Worm (Caenorhabditis elegans) whole organism, L2 larva: Measurements from ENCODE around the gene exl-1.

Source experiments
- C34F6.9 ChIP-seq: fragments of 150-350 bp; optimal IDR thresholded peaks from 2 replicates; lab custom pipeline; 2014; ENCODE audit warnings: missing biosample characterization, missing genetic modification characterization
- F13H6.1 ChIP-seq: sonication (generic microtip); optimal IDR thresholded peaks from 2 replicates; lab custom pipeline; 2016; ENCODE audit warnings: missing genetic modification characterization, missing compliant biosample characterization
- ZK546.5 ChIP-seq: sonication (generic microtip); optimal IDR thresholded peaks from 2 replicates; lab custom pipeline; 2017; ENCODE audit warnings: missing biosample characterization, missing genetic modification characterization
- ama-1 ChIP-seq: fragments of 150-350 bp; optimal IDR thresholded peaks from 2 replicates; lab custom pipeline; 2018; ENCODE audit warnings: inconsistent platforms
- nhr-12 ChIP-seq: fragments of 150-350 bp; optimal IDR thresholded peaks from 2 replicates; lab custom pipeline; 2014; ENCODE audit warnings: missing biosample characterization, missing genetic modification characterization
- nhr-23 ChIP-seq: fragments of 150-350 bp; optimal IDR thresholded peaks from 2 replicates; lab custom pipeline; 2014; ENCODE audit warnings: missing biosample characterization, missing genetic modification reagents, missing genetic modification characterization
- snpc-4 ChIP-seq: fragments of 150-350 bp; optimal IDR thresholded peaks from 2 replicates; lab custom pipeline; 2014; ENCODE audit warnings: missing biosample characterization, missing genetic modification characterization
- unc-62 ChIP-seq: fragments of 150-350 bp; optimal IDR thresholded peaks from 2 replicates; lab custom pipeline; 2014; ENCODE audit warnings: missing biosample characterization, missing genetic modification reagents, missing genetic modification characterization

- no peak for TF ChIP-seq nhr-12 (tag; lab: Kevin White, UChicago)
- TF ChIP-seq snpc-4 = peak; percentile 6
- TF ChIP-seq ama-1 (lab: Kevin White, UChicago) = no peak
- TF ChIP-seq C34F6.9 = peak; percentile 68
- no peak for TF ChIP-seq F13H6.1 (tag; lab: Kevin White, UChicago)
- TF ChIP-seq unc-62 (GFP tag; lab: Kevin White, UChicago) = no peak
- TF ChIP-seq nhr-23 (tag; lab: Kevin White, UChicago) = no peak
- TF ChIP-seq ZK546.5 (tag; lab: Kevin White, UChicago) = no peak
Observed at ce11 chrII:14365182-14365751, 48.0 kb downstream of the exl-1 start, which contains the start of gene imb-2.
